Worm (Caenorhabditis elegans) whole organism, L3 larva: ENCODE measurements around the gene mlt-11.

Experiments used
- ceh-82 ChIP-seq: fragments of 150-350 bp; optimal IDR thresholded peaks from 2 replicates; lab custom pipeline; 2014; ENCODE audit warnings: missing biosample characterization, missing genetic modification characterization
- nhr-25 ChIP-seq: sonication (generic microtip); optimal IDR thresholded peaks from 2 replicates; lab custom pipeline; 2017; ENCODE audit warnings: missing biosample characterization, missing genetic modification characterization
- snpc-4 ChIP-seq: fragments of 150-350 bp; optimal IDR thresholded peaks from 2 replicates; lab custom pipeline; 2014; ENCODE audit warnings: missing biosample characterization, missing genetic modification characterization
- unc-39 ChIP-seq: sonication (generic microtip); optimal IDR thresholded peaks from 4 replicates; lab custom pipeline; 2017; ENCODE audit warnings: missing biosample characterization, missing genetic modification characterization
- ztf-11 ChIP-seq: fragments of 150-350 bp; optimal IDR thresholded peaks from 2 replicates; lab custom pipeline; 2014; ENCODE audit warnings: missing biosample characterization, missing genetic modification characterization

- no peak for TF ChIP-seq nhr-25
- TF ChIP-seq snpc-4 (tag; lab: Kevin White, UChicago): no peak
- no peak for TF ChIP-seq ceh-82
- TF ChIP-seq ztf-11 (tag; lab: Kevin White, UChicago): no peak
- TF ChIP-seq unc-39 (tag; lab: Kevin White, UChicago): no peak
Measured at ce11 chrV:20631255-20631654, 35.8 kb upstream of the mlt-11 start, which contains the start of gene F46B3.14.
